Fruit fly (Drosophila melanogaster) S2 (cell line): ENCODE measurements around the gene Reck.

Experiments
- CG8478 ChIP-seq: fragments of >200 bp; optimal IDR thresholded peaks from 2 replicates; lab custom pipeline; 2018
- CTCF ChIP-seq, 2 experiments: fragments of >200 bp; optimal IDR thresholded peaks; 2 replicates each; lab custom pipeline; 2018

DNA sequence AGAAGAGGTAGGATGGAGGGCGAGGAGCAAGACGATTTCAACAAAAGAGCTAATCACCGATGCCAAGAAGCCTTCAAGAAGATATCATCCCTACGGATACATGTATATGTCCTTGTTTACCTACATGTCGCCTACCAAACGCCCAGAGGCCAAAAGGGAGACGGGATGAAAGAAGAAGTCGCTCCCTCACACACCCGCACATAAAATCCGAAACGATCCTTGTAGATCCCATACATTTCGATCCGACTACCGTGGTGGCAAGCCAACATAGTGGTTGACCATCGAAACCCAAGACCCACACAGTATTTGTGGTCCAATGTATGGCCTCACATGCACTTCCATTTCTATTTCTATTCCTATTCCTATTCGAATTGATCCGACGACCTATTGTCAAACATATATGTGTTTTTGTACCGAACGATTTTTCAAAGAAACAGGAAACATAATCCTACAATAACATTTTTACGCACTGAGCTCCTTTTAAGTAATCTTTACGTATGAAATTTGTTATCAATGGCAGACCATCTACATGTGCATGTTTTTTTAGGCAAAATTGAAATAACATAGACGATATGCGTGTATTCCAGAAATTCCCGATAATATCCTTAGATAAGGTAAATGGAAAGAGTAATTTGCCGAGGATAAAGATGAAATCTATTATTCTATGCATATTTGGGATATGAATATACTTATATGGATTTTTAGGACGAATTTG, 55.1 kb downstream of the Reck start:
- TF ChIP-seq CG8478 (no peak), CTCF (optimal IDR thresholded peaks at IDR 0.05; lab: Kevin White, UChicago) (no peak)
